Worm (Caenorhabditis elegans) whole organism, L2 larva: ENCODE results near the gene Y119D3B.21.

Experiments used
- F13H6.1 ChIP-seq: sonication (generic microtip); optimal IDR thresholded peaks from 2 replicates; lab custom pipeline; 2016; ENCODE audit warnings: missing genetic modification characterization, missing compliant biosample characterization
- R02D3.7 ChIP-seq: fragments of 150-350 bp; optimal IDR thresholded peaks from 2 replicates; lab custom pipeline; 2014; ENCODE audit warnings: missing biosample characterization, missing genetic modification characterization
- Y55F3AM.14 ChIP-seq: fragments of 200-800 bp; sonication (Bioruptor generic); optimal IDR thresholded peaks from 2 replicates; lab custom pipeline; 2018; ENCODE audit warnings: mild to moderate bottlenecking, missing genetic modification characterization, missing compliant biosample characterization
- ZK546.5 ChIP-seq: sonication (generic microtip); optimal IDR thresholded peaks from 2 replicates; lab custom pipeline; 2017; ENCODE audit warnings: missing biosample characterization, missing genetic modification characterization
- aly-2 ChIP-seq: fragments of 150-350 bp; optimal IDR thresholded peaks from 2 replicates; lab custom pipeline; 2014; ENCODE audit warnings: missing biosample characterization, missing genetic modification characterization
- ceh-16 ChIP-seq: fragments of 150-350 bp; optimal IDR thresholded peaks from 2 replicates; lab custom pipeline; 2014; ENCODE audit warnings: missing biosample characterization, missing genetic modification characterization
- ceh-82 ChIP-seq: fragments of 150-350 bp; optimal IDR thresholded peaks from 2 replicates; lab custom pipeline; 2014; ENCODE audit warnings: missing biosample characterization, missing genetic modification characterization
- crh-2 ChIP-seq: sonication (generic microtip); optimal IDR thresholded peaks from 2 replicates; lab custom pipeline; 2017; ENCODE audit warnings: missing biosample characterization, missing genetic modification characterization
- egl-27 ChIP-seq: sonication (generic microtip); optimal IDR thresholded peaks from 3 replicates; lab custom pipeline; 2017; ENCODE audit warnings: missing biosample characterization, missing genetic modification reagents, missing genetic modification characterization
- fos-1 ChIP-seq: fragments of 150-350 bp; optimal IDR thresholded peaks from 2 replicates; lab custom pipeline; 2014; ENCODE audit warnings: missing biosample characterization, missing genetic modification characterization
- lin-11 ChIP-seq: fragments of 150-350 bp; sonication (generic microtip); optimal IDR thresholded peaks from 2 replicates; lab custom pipeline; 2014; ENCODE audit warnings: missing biosample characterization, missing genetic modification characterization, inconsistent platforms, mixed read lengths
- lin-13 ChIP-seq: fragments of 150-350 bp; optimal IDR thresholded peaks from 2 replicates; lab custom pipeline; 2014; ENCODE audit warnings: missing biosample characterization, missing genetic modification reagents, missing genetic modification characterization
- lin-39 ChIP-seq: fragments of 150-350 bp; optimal IDR thresholded peaks from 2 replicates; lab custom pipeline; 2014; ENCODE audit warnings: missing biosample characterization, missing genetic modification reagents, missing genetic modification characterization
- lsy-2 ChIP-seq, 2 experiments: fragments of 150-350 bp in 1 of 2; sonication (generic microtip) in 1 of 2; optimal IDR thresholded peaks; 2 replicates each; lab custom pipeline; 2014 to 2017; ENCODE audit warnings: missing biosample characterization in 2 of 2, missing genetic modification characterization in 2 of 2
- mab-5 ChIP-seq: fragments of 150-350 bp; optimal IDR thresholded peaks from 2 replicates; lab custom pipeline; 2014; ENCODE audit warnings: missing biosample characterization, missing genetic modification characterization
- mbf-1 ChIP-seq: sonication (generic microtip); optimal IDR thresholded peaks from 2 replicates; lab custom pipeline; 2017; ENCODE audit warnings: missing biosample characterization, missing genetic modification characterization
- mdl-1 ChIP-seq, 2 experiments: fragments of 150-350 bp in 1 of 2; sonication (generic microtip) in 1 of 2; optimal IDR thresholded peaks; 2 replicates each; lab custom pipeline; 2017; ENCODE audit warnings: missing biosample characterization in 2 of 2, missing genetic modification characterization in 2 of 2
- nhr-129 ChIP-seq: fragments of 150-350 bp; optimal IDR thresholded peaks from 2 replicates; lab custom pipeline; 2014; ENCODE audit warnings: missing biosample characterization, missing genetic modification characterization
- nhr-21 ChIP-seq: fragments of 150-350 bp; optimal IDR thresholded peaks from 2 replicates; lab custom pipeline; 2014; ENCODE audit warnings: missing biosample characterization, missing genetic modification characterization
- nhr-237 ChIP-seq: fragments of 150-350 bp; optimal IDR thresholded peaks from 2 replicates; lab custom pipeline; 2014; ENCODE audit warnings: missing biosample characterization, missing genetic modification characterization
- nhr-25 ChIP-seq: fragments of 150-350 bp; sonication (generic microtip); optimal IDR thresholded peaks from 3 replicates; lab custom pipeline; 2014; ENCODE audit warnings: missing biosample characterization, missing genetic modification characterization
- nhr-6 ChIP-seq: fragments of 150-350 bp; optimal IDR thresholded peaks from 2 replicates; lab custom pipeline; 2014; ENCODE audit warnings: missing biosample characterization, missing genetic modification characterization
- nhr-77 ChIP-seq: fragments of 150-350 bp; optimal IDR thresholded peaks from 2 replicates; lab custom pipeline; 2014; ENCODE audit warnings: missing biosample characterization, missing genetic modification characterization
- peb-1 ChIP-seq: fragments of 150-350 bp; optimal IDR thresholded peaks from 2 replicates; lab custom pipeline; 2014; ENCODE audit warnings: missing biosample characterization, missing genetic modification characterization
- sem-4 ChIP-seq: fragments of 150-350 bp; optimal IDR thresholded peaks from 2 replicates; lab custom pipeline; 2014; ENCODE audit warnings: missing biosample characterization, missing genetic modification reagents, missing genetic modification characterization
- sma-3 ChIP-seq: sonication (generic microtip); optimal IDR thresholded peaks from 2 replicates; lab custom pipeline; 2016; ENCODE audit warnings: missing genetic modification reagents, missing genetic modification characterization, missing compliant biosample characterization
- sma-9 ChIP-seq, 2 experiments: fragments of 150-350 bp in 1 of 2; sonication (generic microtip) in 1 of 2; optimal IDR thresholded peaks; 2 replicates each; lab custom pipeline; 2014 to 2016; ENCODE audit warnings: missing genetic modification characterization in 2 of 2, mild to moderate bottlenecking in 1 of 2, missing biosample characterization in 1 of 2, missing compliant biosample characterization in 1 of 2, missing genetic modification reagents in 1 of 2, moderate library complexity in 1 of 2
- snpc-4 ChIP-seq: fragments of 150-350 bp; optimal IDR thresholded peaks from 2 replicates; lab custom pipeline; 2014; ENCODE audit warnings: missing biosample characterization, missing genetic modification characterization
- unc-62 ChIP-seq: fragments of 150-350 bp; optimal IDR thresholded peaks from 2 replicates; lab custom pipeline; 2014; ENCODE audit warnings: missing biosample characterization, missing genetic modification reagents, missing genetic modification characterization
- zag-1 ChIP-seq: fragments of 150-350 bp; optimal IDR thresholded peaks from 2 replicates; lab custom pipeline; 2014; ENCODE audit warnings: missing biosample characterization, missing genetic modification characterization
- ztf-4 ChIP-seq: fragments of 150-350 bp; optimal IDR thresholded peaks from 2 replicates; lab custom pipeline; 2014; ENCODE audit warnings: missing biosample characterization, missing genetic modification characterization

Gene Y119D3B.21

ce11 chrIII:1223319-1224093 lies 8.7 kb downstream of the Y119D3B.21 start:
- TF ChIP-seq sma-9 (GFP tag; optimal IDR thresholded peaks at IDR 0.05; lab: Kevin White, UChicago) (peak; percentile 62), sma-9 (tag; optimal IDR thresholded peaks at IDR 0.05; lab: Kevin White, UChicago) (no peak), nhr-129 (tag; lab: Kevin White, UChicago) (peak; percentile 25), fos-1 (tag; lab: Kevin White, UChicago) (peak; percentile 68), crh-2 (peak; percentile 85), unc-62 (GFP tag; lab: Kevin White, UChicago) (no peak), mbf-1 (no peak), lin-13 (GFP tag; lab: Kevin White, UChicago) (peak; percentile 36), nhr-237 (tag; lab: Kevin White, UChicago) (no peak), ceh-82 (tag; lab: Kevin White, UChicago) (no peak), F13H6.1 (tag; lab: Kevin White, UChicago) (peak; percentile 61)

ce11 chrIII:1225116-1225515 lies 10.3 kb downstream of the Y119D3B.21 start:
- TF ChIP-seq sem-4 (tag; lab: Kevin White, UChicago), result no peak
- TF ChIP-seq nhr-77 (tag; lab: Kevin White, UChicago), result no peak
- no peak for TF ChIP-seq unc-62 (GFP tag; lab: Kevin White, UChicago)
- no peak for TF ChIP-seq nhr-21 (tag; lab: Kevin White, UChicago)
- TF ChIP-seq ceh-82 (tag; lab: Kevin White, UChicago), result no peak
- no peak for TF ChIP-seq nhr-6 (tag; lab: Kevin White, UChicago)

DNA sequence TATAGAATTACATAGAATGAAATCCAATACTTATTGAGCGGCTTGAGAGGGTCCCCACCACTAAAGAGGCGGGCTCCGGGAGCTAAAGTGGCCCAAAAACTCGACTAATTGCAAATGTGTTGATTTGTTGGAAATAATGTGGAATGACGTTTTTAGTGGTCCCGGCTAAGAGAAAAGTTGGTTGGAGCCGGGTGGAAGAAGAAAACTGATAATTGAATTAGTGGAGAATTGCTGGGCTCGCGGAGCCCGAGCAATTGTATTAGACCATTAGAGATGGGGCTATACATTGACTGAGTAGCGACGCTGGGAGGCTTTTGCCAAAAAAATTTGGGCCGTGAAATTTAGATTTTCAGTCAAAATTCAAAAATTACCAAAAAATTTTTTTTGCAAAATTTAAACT lies 10.8 kb downstream of the Y119D3B.21 start:
- TF ChIP-seq lsy-2 (tag; optimal IDR thresholded peaks at IDR 0.05; lab: Kevin White, UChicago) (peak in 1 of 2 experiments; percentile 4), snpc-4 (tag; lab: Kevin White, UChicago) (no peak)

DNA sequence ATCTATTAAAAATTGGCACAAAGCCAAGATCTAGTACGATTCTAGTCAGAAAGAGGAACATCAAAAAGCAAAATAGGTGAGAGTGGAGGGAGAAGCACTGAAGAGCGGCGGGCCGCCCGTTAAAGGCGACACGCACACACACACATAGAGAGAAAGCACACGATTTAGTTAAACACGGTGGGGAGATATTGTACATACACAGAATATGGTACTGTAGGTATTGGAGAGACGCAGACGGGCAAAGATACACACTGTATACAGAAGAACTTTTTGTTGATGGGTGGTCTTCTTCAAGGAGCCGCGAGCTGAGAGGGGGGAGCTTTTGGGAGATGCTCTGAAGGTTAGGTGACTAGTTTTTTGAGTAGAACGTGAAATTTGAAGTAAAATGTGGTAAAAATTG lies 11.5 kb downstream of the Y119D3B.21 start:
- TF ChIP-seq zag-1 (tag; lab: Kevin White, UChicago) (no peak), nhr-129 (tag; lab: Kevin White, UChicago) (peak; percentile 14), fos-1 (tag; lab: Kevin White, UChicago) (peak; percentile 34), F13H6.1 (tag; lab: Kevin White, UChicago) (peak; percentile 54), sma-9 (GFP tag; optimal IDR thresholded peaks at IDR 0.05; lab: Kevin White, UChicago) (peak; percentile 24), sma-9 (tag; optimal IDR thresholded peaks at IDR 0.05; lab: Kevin White, UChicago) (no peak)
- TF ChIP-seq, all 48 proteins: peak for 4

DNA sequence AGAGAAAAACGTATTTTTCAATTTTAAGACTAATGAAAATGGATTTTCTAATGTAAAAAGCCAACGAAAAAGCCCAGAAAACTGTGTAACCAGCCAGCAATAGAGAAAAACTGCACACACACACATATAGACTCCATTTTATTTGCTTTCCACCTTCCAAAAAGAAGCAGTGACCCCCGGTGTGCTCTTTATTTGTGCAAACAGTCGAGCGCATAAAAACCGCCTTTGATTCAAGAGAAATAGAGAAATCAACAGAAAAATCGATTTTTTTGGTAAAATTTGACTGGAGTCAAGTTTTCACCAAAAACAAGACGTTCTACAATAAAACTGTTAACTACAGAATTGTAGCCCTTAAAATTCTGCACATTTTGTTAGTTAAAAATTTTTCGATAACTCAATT lies 13.8 kb downstream of the Y119D3B.21 start:
- TF ChIP-seq mab-5 (tag; lab: Kevin White, UChicago), result no peak
- TF ChIP-seq Y55F3AM.14 (GFP tag; lab: Kevin White, UChicago), result no peak
- no peak for TF ChIP-seq peb-1 (tag; lab: Kevin White, UChicago)
- no peak for TF ChIP-seq lin-39 (tag; lab: Kevin White, UChicago)
- TF ChIP-seq ceh-16 (tag; lab: Kevin White, UChicago), result no peak
- no peak for TF ChIP-seq ZK546.5
- TF ChIP-seq ztf-4 (tag; lab: Kevin White, UChicago), result no peak
- no peak for TF ChIP-seq lin-11
- no peak for TF ChIP-seq aly-2 (tag; lab: Kevin White, UChicago)
- TF ChIP-seq lin-13 (GFP tag; lab: Kevin White, UChicago), result no peak
- TF ChIP-seq ceh-82 (tag; lab: Kevin White, UChicago), result no peak
- no peak for TF ChIP-seq zag-1 (tag; lab: Kevin White, UChicago)
- no peak for TF ChIP-seq nhr-25 (tag; lab: Kevin White, UChicago)
- TF ChIP-seq sma-3 (GFP tag; lab: Kevin White, UChicago), result no peak
- TF ChIP-seq nhr-129 (tag; lab: Kevin White, UChicago), result no peak
- TF ChIP-seq mdl-1 (tag; optimal IDR thresholded peaks at IDR 0.05; lab: Kevin White, UChicago), result no peak
- TF ChIP-seq egl-27 (tag; lab: Kevin White, UChicago), result no peak
- TF ChIP-seq R02D3.7, result no peak
